Fruit fly (Drosophila melanogaster): ENCODE results near the gene Flad2.

The Flad2 gene

dm6 chr2L:13398614-13399161 is 13.6 kb upstream of the Flad2 start, which contains the start of the genes CG10859 and CG7110 (continued):
- no peak for TF ChIP-seq Scr (GFP tag; IDR thresholded peaks at IDR 0.05; ENCODE audit: partially characterized antibody)
- TF ChIP-seq CG10959 (GFP tag; IDR thresholded peaks at IDR 0.05) = no peak
- TF ChIP-seq Asciz (GFP tag; optimal IDR thresholded peaks at IDR 0.05) = peak; percentile 59
- TF ChIP-seq Dp (GFP tag; optimal IDR thresholded peaks at IDR 0.05) = peak; percentile 81
- TF ChIP-seq fd3F (GFP tag; optimal IDR thresholded peaks at IDR 0.05) = no peak
- no peak for TF ChIP-seq jigr1 (GFP tag; IDR thresholded peaks at IDR 0.05)
- no peak for TF ChIP-seq CG9876 (GFP tag; optimal IDR thresholded peaks at IDR 0.05)
- no peak for TF ChIP-seq Dad (GFP tag; optimal IDR thresholded peaks at IDR 0.05)
- TF ChIP-seq al (GFP tag; IDR thresholded peaks at IDR 0.05) = no peak
- TF ChIP-seq cas (GFP tag; IDR thresholded peaks at IDR 0.05) = no peak
- no peak for TF ChIP-seq nerfin-2 (GFP tag; IDR thresholded peaks at IDR 0.05; ENCODE audit: partially characterized antibody)
- no peak for TF ChIP-seq sd (tag; optimal IDR thresholded peaks at IDR 0.05)
- TF ChIP-seq onecut (GFP tag; IDR thresholded peaks at IDR 0.05) = peak; percentile 52
- no peak for TF ChIP-seq Ptx1 (GFP tag; IDR thresholded peaks at IDR 0.05)
- no peak for TF ChIP-seq ac (GFP tag; optimal IDR thresholded peaks at IDR 0.05)
- TF ChIP-seq ci (GFP tag; IDR thresholded peaks at IDR 0.05) = peak; percentile 88
- TF ChIP-seq bsh (GFP tag; optimal IDR thresholded peaks at IDR 0.05) = peak in 1 of 2 experiments; percentile 25
- peak; percentile 66 for TF ChIP-seq Hmr (GFP tag; optimal IDR thresholded peaks at IDR 0.05)
- peak; percentile 78 for TF ChIP-seq NfI (GFP tag; optimal IDR thresholded peaks at IDR 0.05)
- no peak for TF ChIP-seq CG7928 (GFP tag; optimal IDR thresholded peaks at IDR 0.05)
- TF ChIP-seq Spps (tag; optimal IDR thresholded peaks at IDR 0.05) = no peak
- peak; percentile 56 for TF ChIP-seq CG17912 (GFP tag; optimal IDR thresholded peaks at IDR 0.05)
- TF ChIP-seq CG18599 (GFP tag; optimal IDR thresholded peaks at IDR 0.05) = peak; percentile 43
- peak; percentile 43 for TF ChIP-seq CG4707 (GFP tag; optimal IDR thresholded peaks at IDR 0.05)
- peak; percentile 38 for TF ChIP-seq dmrt99B (tag; optimal IDR thresholded peaks at IDR 0.05)
- TF ChIP-seq peb (GFP tag; IDR thresholded peaks at IDR 0.05) = no peak
- TF ChIP-seq knrl (GFP tag; IDR thresholded peaks at IDR 0.05; ENCODE audit: partially characterized antibody) = no peak
- no peak for TF ChIP-seq H2.0 (GFP tag; IDR thresholded peaks at IDR 0.05)
- TF ChIP-seq GATAe (GFP tag; conservative IDR thresholded peaks at IDR 0.05) = no peak
- TF ChIP-seq ken (GFP tag; IDR thresholded peaks at IDR 0.05) = no peak
- TF ChIP-seq E2f1 (GFP tag; IDR thresholded peaks at IDR 0.05) = no peak
- no peak for TF ChIP-seq CG3163 (GFP tag; optimal IDR thresholded peaks at IDR 0.05)
- peak; percentile 33; the same call in 1 of the 2 replicates for TF ChIP-seq sens-2 (GFP tag; IDR thresholded peaks at IDR 0.05)
- no peak for TF ChIP-seq CG11093 (GFP tag; IDR thresholded peaks at IDR 0.05)
- TF ChIP-seq CG7556 (GFP tag; optimal IDR thresholded peaks at IDR 0.05) = no peak
- TF ChIP-seq vnd (GFP tag; IDR thresholded peaks at IDR 0.05; ENCODE audit: partially characterized antibody) = no peak
- TF ChIP-seq cato (GFP tag; optimal IDR thresholded peaks at IDR 0.05; ENCODE audit: borderline replicate concordance) = no peak
- TF ChIP-seq CG11695 (GFP tag; IDR thresholded peaks at IDR 0.05) = no peak
- peak; percentile 64 for TF ChIP-seq CoRest (tag; optimal IDR thresholded peaks at IDR 0.05)
- no peak for TF ChIP-seq ERR (GFP tag; optimal IDR thresholded peaks at IDR 0.05)
- no peak for TF ChIP-seq jumu (GFP tag; optimal IDR thresholded peaks at IDR 0.05)
- TF ChIP-seq toy (GFP tag; IDR thresholded peaks at IDR 0.05) = no peak
- peak; percentile 4 for TF ChIP-seq Xbp1 (GFP tag; optimal IDR thresholded peaks at IDR 0.05)
- TF ChIP-seq unc-4 (GFP tag; IDR thresholded peaks at IDR 0.05; ENCODE audit: partially characterized antibody) = no peak
- TF ChIP-seq tap (tag; optimal IDR thresholded peaks at IDR 0.05) = peak; percentile 28
- no peak for TF ChIP-seq Lim3 (GFP tag; IDR thresholded peaks at IDR 0.05)
- TF ChIP-seq CG11504 (tag; optimal IDR thresholded peaks at IDR 0.05) = peak; percentile 48
- peak; percentile 39 for TF ChIP-seq zen (tag; optimal IDR thresholded peaks at IDR 0.05)
- peak; percentile 27; the same call in 1 of the 3 replicates for TF ChIP-seq CG34422 (GFP tag; IDR thresholded peaks at IDR 0.05)
- TF ChIP-seq fru (optimal IDR thresholded peaks at IDR 0.05) = no peak
- TF ChIP-seq Camta (GFP tag; optimal IDR thresholded peaks at IDR 0.05) = no peak

Data from whole organism, embryonic.